Fruit fly (Drosophila melanogaster): Measurements from ENCODE around the gene dj-1beta.
A peak's percentile ranks its signal among the peaks of the same experiment; 100 is the strongest.

- TF ChIP-seq CG15710 (tag; optimal IDR thresholded peaks at IDR 0.05): no peak
- no peak for TF ChIP-seq Snoo (tag; optimal IDR thresholded peaks at IDR 0.05)
- TF ChIP-seq CG10348 (GFP tag; IDR thresholded peaks at IDR 0.05): no peak
- no peak for TF ChIP-seq Pif1B (GFP tag; optimal IDR thresholded peaks at IDR 0.05)
- TF ChIP-seq CG9948 (tag; optimal IDR thresholded peaks at IDR 0.05): peak; percentile 4
- no peak for TF ChIP-seq CG8301 (tag; optimal IDR thresholded peaks at IDR 0.05)
- TF ChIP-seq CG14655 (GFP tag; optimal IDR thresholded peaks at IDR 0.05): no peak
- TF ChIP-seq CG32121 (GFP tag; IDR thresholded peaks at IDR 0.05): peak; percentile 16; the same call in 1 of the 2 replicates
- no peak for TF ChIP-seq fd96Ca (GFP tag; IDR thresholded peaks at IDR 0.05)
- TF ChIP-seq EcR (GFP tag; optimal IDR thresholded peaks at IDR 0.05): peak; percentile 80
- peak; percentile 32 for TF ChIP-seq gl (tag; optimal IDR thresholded peaks at IDR 0.05)
These were observed 12.2 kb upstream of the dj-1beta start for dm6 chr3R:30794564-30795313.
